Worm (Caenorhabditis elegans) whole organism, L4/young adult: ENCODE results near the gene tbb-2.

ENCODE experiments used
- W03F9.2 ChIP-seq: fragments of 150-350 bp; optimal IDR thresholded peaks from 2 replicates; lab custom pipeline; 2014; ENCODE audit warnings: missing biosample characterization, missing genetic modification characterization
- dao-5 ChIP-seq: sonication (generic microtip); optimal IDR thresholded peaks from 2 replicates; lab custom pipeline; 2016; ENCODE audit warnings: missing genotype, missing genetic modification characterization, moderate library complexity, missing compliant biosample characterization
- him-1 ChIP-seq: sonication (generic microtip); optimal IDR thresholded peaks from 2 replicates; lab custom pipeline; 2016; ENCODE audit warnings: missing genotype, missing genetic modification reagents, missing genetic modification characterization, missing compliant biosample characterization

DNA sequence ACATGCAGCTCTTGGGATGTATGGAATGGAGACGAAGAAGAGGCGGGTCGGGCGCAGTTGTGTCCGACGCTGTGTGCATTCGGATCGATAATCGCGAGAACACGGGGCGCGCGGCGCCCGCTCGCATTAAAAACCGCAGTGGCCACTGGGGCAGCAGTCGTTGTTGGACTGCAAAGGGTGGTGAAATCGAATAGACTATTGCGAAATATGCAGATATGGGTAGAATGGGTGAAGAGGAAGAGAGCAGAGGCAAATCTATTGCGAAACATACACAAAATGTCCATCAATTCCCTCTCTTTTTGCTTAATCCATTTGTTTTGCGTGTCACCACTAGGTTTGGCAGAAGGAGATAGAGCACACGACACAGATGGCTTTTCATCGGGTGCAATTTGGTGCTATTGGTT, 670 bp upstream of the tbb-2 start:
- TF ChIP-seq him-1 (tag; lab: Kevin White, UChicago) (peak; percentile 79), W03F9.2 (tag; lab: Kevin White, UChicago) (no peak), dao-5 (tag; lab: Kevin White, UChicago) (no peak)
